Fruit fly (Drosophila melanogaster) whole organism, embryonic: ENCODE data around the gene Usp10.

Experiments
- Asciz ChIP-seq: fragments of 200-800 bp; sonication (Bioruptor generic); optimal IDR thresholded peaks from 2 replicates; lab custom pipeline; 2017; ENCODE audit warnings: missing biosample characterization, mild to moderate bottlenecking, missing genetic modification characterization, missing genetic modification reagents
- Atf3 ChIP-seq: fragments of 200-800 bp; sonication (Bioruptor generic); optimal IDR thresholded peaks from 3 replicates; lab custom pipeline; 2016; ENCODE audit warnings: missing biosample characterization, missing genetic modification characterization
- Bdp1 ChIP-seq: fragments of 200-800 bp; sonication (Bioruptor generic); optimal IDR thresholded peaks from 3 replicates; lab custom pipeline; 2016; ENCODE audit warnings: missing biosample characterization, missing genetic modification characterization
- Blimp-1 ChIP-seq: fragments of 200-800 bp; sonication (Bioruptor generic); optimal IDR thresholded peaks from 3 replicates; lab custom pipeline; 2018; ENCODE audit warnings: missing biosample characterization, missing genetic modification characterization, mild to moderate bottlenecking, moderate library complexity, missing genetic modification reagents
- CG10274 ChIP-seq: fragments of 200-800 bp; sonication (Bioruptor generic); optimal IDR thresholded peaks from 3 replicates; lab custom pipeline; 2017; ENCODE audit warnings: missing biosample characterization, mild to moderate bottlenecking, missing genetic modification characterization
- CG10431 ChIP-seq: fragments of 200-800 bp; sonication (Bioruptor generic); optimal IDR thresholded peaks from 3 replicates; lab custom pipeline; 2018; ENCODE audit warnings: missing biosample characterization, mild to moderate bottlenecking, missing genetic modification characterization
- CG10543 ChIP-seq: fragments of 200-800 bp; sonication (Bioruptor generic); optimal IDR thresholded peaks from 3 replicates; lab custom pipeline; 2017; ENCODE audit warnings: missing biosample characterization, mild to moderate bottlenecking, missing genetic modification characterization, moderate library complexity
- CG11560 ChIP-seq: fragments of 200-800 bp; sonication (Bioruptor generic); IDR thresholded peaks from 3 replicates; pipeline ENCODE4 v1.3.6; 2022; ENCODE audit warnings: missing biosample characterization, missing genetic modification characterization
- CG12744 ChIP-seq: fragments of 200-800 bp; sonication (Bioruptor generic); optimal IDR thresholded peaks from 2 replicates; lab custom pipeline; 2016; ENCODE audit warnings: missing biosample characterization, missing genetic modification characterization
- CG12769 ChIP-seq: fragments of 200-800 bp; sonication (Bioruptor generic); optimal IDR thresholded peaks from 2 replicates; lab custom pipeline; 2019; ENCODE audit warnings: missing biosample characterization, mild to moderate bottlenecking, missing genetic modification characterization, moderate library complexity
- CG14667 ChIP-seq: fragments of 200-800 bp; sonication (Bioruptor generic); IDR thresholded peaks from 2 replicates; pipeline ENCODE4 v1.3.6; 2022; ENCODE audit warnings: missing biosample characterization, missing genetic modification characterization
- CG15479 ChIP-seq: fragments of 200-800 bp; sonication (Bioruptor generic); optimal IDR thresholded peaks from 3 replicates; lab custom pipeline; 2019; ENCODE audit warnings: missing biosample characterization, mild to moderate bottlenecking, missing genetic modification characterization, moderate library complexity
- CG1602 ChIP-seq: fragments of 200-800 bp; sonication (Bioruptor generic); optimal IDR thresholded peaks from 3 replicates; lab custom pipeline; 2016; ENCODE audit warnings: missing biosample characterization, missing genetic modification characterization
- CG1603 ChIP-seq: fragments of 200-800 bp; sonication (Bioruptor generic); optimal IDR thresholded peaks from 2 replicates; lab custom pipeline; 2019; ENCODE audit warnings: missing biosample characterization, mild to moderate bottlenecking, missing genetic modification characterization, moderate library complexity
- CG16863 ChIP-seq: fragments of 200-800 bp; sonication (Bioruptor generic); optimal IDR thresholded peaks from 3 replicates; lab custom pipeline; 2016; ENCODE audit warnings: missing biosample characterization, missing genetic modification characterization
- CG17361 ChIP-seq: fragments of 200-800 bp; sonication (Bioruptor generic); IDR thresholded peaks from 3 replicates; pipeline ENCODE4 v1.3.6; 2022; ENCODE audit warnings: missing biosample characterization, missing genetic modification characterization
- CG31365 ChIP-seq: fragments of 200-800 bp; sonication (Bioruptor generic); optimal IDR thresholded peaks from 2 replicates; lab custom pipeline; 2018; ENCODE audit warnings: missing biosample characterization, mild to moderate bottlenecking, missing genetic modification characterization
- CG31441 ChIP-seq: fragments of 200-800 bp; sonication (Bioruptor generic); IDR thresholded peaks from 2 replicates; pipeline ENCODE4 v1.3.6; 2022; ENCODE audit warnings: missing biosample characterization, missing genetic modification characterization
- CG33213 ChIP-seq: fragments of 200-800 bp; sonication (Bioruptor generic); optimal IDR thresholded peaks from 3 replicates; lab custom pipeline; 2016; ENCODE audit warnings: missing biosample characterization, missing genetic modification characterization
- CG7556 ChIP-seq: fragments of 200-800 bp; sonication (Bioruptor generic); optimal IDR thresholded peaks from 2 replicates; lab custom pipeline; 2017; ENCODE audit warnings: missing biosample characterization, mild to moderate bottlenecking, missing genetic modification characterization
- CG8765 ChIP-seq: fragments of 200-800 bp; sonication (Bioruptor generic); IDR thresholded peaks from 2 replicates; pipeline ENCODE4 v1.3.6; 2022; ENCODE audit warnings: missing biosample characterization, missing genetic modification characterization
- CG9932 ChIP-seq: fragments of 200-800 bp; sonication (Bioruptor generic); IDR thresholded peaks from 2 replicates; pipeline ENCODE4 v1.3.6; 2022; ENCODE audit warnings: missing biosample characterization, missing genetic modification characterization
- D ChIP-seq, 2 experiments: fragments of 200-800 bp in 1 of 2; fragments of >200 bp in 1 of 2; sonication (Bioruptor generic) in 1 of 2; optimal IDR thresholded peaks; 2 replicates in 1 of 2; 3 replicates in 1 of 2; lab custom pipeline; 2017; ENCODE audit warnings: mild to moderate bottlenecking in 1 of 2, missing biosample characterization in 1 of 2, missing genetic modification characterization in 1 of 2, missing genetic modification reagents in 1 of 2
- Dbx ChIP-seq: fragments of 200-800 bp; sonication (Bioruptor generic); IDR thresholded peaks from 3 replicates; pipeline ENCODE4 v1.3.6; 2022; ENCODE audit warnings: missing biosample characterization, missing genetic modification characterization
- Doc3 ChIP-seq: fragments of 200-800 bp; sonication (Bioruptor generic); IDR thresholded peaks from 3 replicates; pipeline ENCODE4 v1.3.6; 2022; ENCODE audit warnings: missing biosample characterization, missing genetic modification characterization; ENCODE audit not compliant: partially characterized antibody
- Drgx ChIP-seq: fragments of 200-800 bp; sonication (Bioruptor generic); IDR thresholded peaks from 2 replicates; pipeline ENCODE4 v1.3.6; 2022; ENCODE audit warnings: missing biosample characterization, missing genetic modification characterization
- Gug ChIP-seq: fragments of 200-800 bp; sonication (Bioruptor generic); IDR thresholded peaks from 4 replicates; pipeline ENCODE4 v1.3.6; 2022; ENCODE audit warnings: missing biosample characterization, missing genetic modification characterization
- Hr39 ChIP-seq: fragments of >200 bp; optimal IDR thresholded peaks from 2 replicates; lab custom pipeline; 2017
- Spps ChIP-seq: fragments of 200-800 bp; sonication (Bioruptor generic); optimal IDR thresholded peaks from 2 replicates; lab custom pipeline; 2018; ENCODE audit warnings: missing biosample characterization, mild to moderate bottlenecking, missing genetic modification characterization
- ac ChIP-seq: fragments of 200-800 bp; sonication (Bioruptor generic); optimal IDR thresholded peaks from 3 replicates; lab custom pipeline; 2017; ENCODE audit warnings: missing biosample characterization, mild to moderate bottlenecking, missing genetic modification characterization
- bbx ChIP-seq: fragments of 200-800 bp; sonication (Bioruptor generic); IDR thresholded peaks from 2 replicates; pipeline ENCODE4 v1.3.6; 2022; ENCODE audit warnings: missing biosample characterization, missing genetic modification characterization; ENCODE audit not compliant: partially characterized antibody
- br ChIP-seq: fragments of >200 bp; optimal IDR thresholded peaks from 2 replicates; lab custom pipeline; 2017
- cato ChIP-seq: fragments of 200-800 bp; sonication (Bioruptor generic); optimal IDR thresholded peaks from 2 replicates; lab custom pipeline; 2016; ENCODE audit warnings: missing biosample characterization, missing genetic modification characterization, borderline replicate concordance
- dan ChIP-seq: fragments of 200-800 bp; sonication (Bioruptor generic); IDR thresholded peaks from 2 replicates; pipeline ENCODE4 v1.3.6; 2022; ENCODE audit warnings: missing biosample characterization, missing genetic modification characterization
- fd3F ChIP-seq: fragments of 200-800 bp; sonication (Bioruptor generic); optimal IDR thresholded peaks from 2 replicates; lab custom pipeline; 2018; ENCODE audit warnings: missing biosample characterization, mild to moderate bottlenecking, missing genetic modification characterization, moderate library complexity
- gcm ChIP-seq: fragments of 200-800 bp; sonication (Bioruptor generic); optimal IDR thresholded peaks from 2 replicates; lab custom pipeline; 2019; ENCODE audit warnings: missing biosample characterization, mild to moderate bottlenecking, missing genetic modification characterization, moderate library complexity
- gsb-n ChIP-seq: fragments of 200-800 bp; sonication (Bioruptor generic); optimal IDR thresholded peaks from 3 replicates; lab custom pipeline; 2018; ENCODE audit warnings: missing biosample characterization, mild to moderate bottlenecking, missing genetic modification characterization
- jing ChIP-seq: fragments of 200-800 bp; sonication (Bioruptor generic); optimal IDR thresholded peaks from 2 replicates; lab custom pipeline; 2018; ENCODE audit warnings: missing biosample characterization, mild to moderate bottlenecking, missing genetic modification characterization
- kay ChIP-seq: fragments of 200-800 bp; sonication (Bioruptor generic); optimal IDR thresholded peaks from 2 replicates; lab custom pipeline; 2016; ENCODE audit warnings: missing biosample characterization, missing genetic modification characterization
- p53 ChIP-seq: fragments of 200-800 bp; sonication (Bioruptor generic); optimal IDR thresholded peaks from 2 replicates; lab custom pipeline; 2016; ENCODE audit warnings: missing biosample characterization, missing genetic modification characterization
- pita ChIP-seq: fragments of 200-800 bp; sonication (Bioruptor generic); optimal IDR thresholded peaks from 2 replicates; lab custom pipeline; 2017; ENCODE audit warnings: missing biosample characterization, mild to moderate bottlenecking, missing genetic modification characterization
- ranshi ChIP-seq: fragments of 200-800 bp; sonication (Bioruptor generic); IDR thresholded peaks from 2 replicates; pipeline ENCODE4 v1.3.6; 2022; ENCODE audit warnings: missing biosample characterization, missing genetic modification characterization
- rib ChIP-seq: fragments of 200-800 bp; sonication (Bioruptor generic); IDR thresholded peaks from 2 replicates; pipeline ENCODE4 v1.3.6; 2022; ENCODE audit warnings: missing biosample characterization, missing genetic modification characterization
- row ChIP-seq: fragments of 200-800 bp; sonication (Bioruptor generic); IDR thresholded peaks from 3 replicates; pipeline ENCODE4 v1.3.6; 2022; ENCODE audit warnings: missing biosample characterization, missing genetic modification characterization
- shn ChIP-seq: fragments of 200-800 bp; sonication (Bioruptor generic); optimal IDR thresholded peaks from 3 replicates; lab custom pipeline; 2016; ENCODE audit warnings: missing biosample characterization, missing genetic modification characterization
- sima ChIP-seq: fragments of 200-800 bp; sonication (Bioruptor generic); optimal IDR thresholded peaks from 2 replicates; lab custom pipeline; 2016; ENCODE audit warnings: missing biosample characterization, missing genetic modification characterization
- sob ChIP-seq: fragments of 200-800 bp; sonication (Bioruptor generic); IDR thresholded peaks from 2 replicates; pipeline ENCODE4 v1.3.6; 2022; ENCODE audit warnings: missing biosample characterization, missing genetic modification characterization
- usp ChIP-seq: fragments of >200 bp; optimal IDR thresholded peaks from 2 replicates; lab custom pipeline; 2017; ENCODE audit warnings: missing biosample characterization, missing genetic modification characterization
- vvl ChIP-seq: fragments of 200-800 bp; sonication (Bioruptor generic); IDR thresholded peaks from 2 replicates; pipeline ENCODE4 v1.3.6; 2022; ENCODE audit warnings: missing biosample characterization, missing genetic modification characterization

Gene Usp10

dm6 chr3L:857063-858015 lies 14.4 kb upstream of the Usp10 start, which contains the start of gene dpr20 (continued):
- TF ChIP-seq shn (peak; percentile 68), Hr39 (lab: Kevin White, UChicago) (no peak), D (optimal IDR thresholded peaks at IDR 0.05; lab: Kevin White, UChicago) (no peak), D (GFP tag; optimal IDR thresholded peaks at IDR 0.05; lab: Kevin White, UChicago) (peak; percentile 27), Gug (GFP tag; lab: Robert Waterston, UW) (peak; percentile 93), jing (GFP tag; lab: Kevin White, UChicago) (peak; percentile 26), sob (GFP tag; lab: Robert Waterston, UW) (peak; percentile 91), CG10431 (GFP tag; lab: Kevin White, UChicago) (no peak), CG12744 (GFP tag; lab: Kevin White, UChicago) (peak; percentile 45), CG12769 (tag; lab: Kevin White, UChicago) (peak; percentile 92), pita (GFP tag; lab: Kevin White, UChicago) (peak; percentile 35), cato (GFP tag; lab: Kevin White, UChicago) (no peak), CG17361 (GFP tag; lab: Robert Waterston, UW) (peak; percentile 55; the same call in 1 of the 3 replicates), CG9932 (GFP tag; lab: Robert Waterston, UW) (peak; percentile 90), CG33213 (GFP tag; lab: Kevin White, UChicago) (peak; percentile 70), CG1602 (GFP tag; lab: Kevin White, UChicago) (peak; percentile 52), CG31365 (tag; lab: Kevin White, UChicago) (peak; percentile 93), usp (GFP tag; lab: Kevin White, UChicago) (no peak), CG10543 (peak; percentile 63), CG1603 (tag; lab: Kevin White, UChicago) (peak; percentile 80), dan (GFP tag; lab: Robert Waterston, UW) (peak; percentile 64), Bdp1 (GFP tag; lab: Kevin White, UChicago) (peak; percentile 45), Blimp-1 (GFP tag; lab: Kevin White, UChicago) (peak; percentile 38), CG14667 (GFP tag; lab: Robert Waterston, UW) (peak; percentile 75), p53 (GFP tag; lab: Kevin White, UChicago) (no peak), ac (GFP tag; lab: Kevin White, UChicago) (peak; percentile 7), row (GFP tag; lab: Robert Waterston, UW) (peak; percentile 93), Asciz (GFP tag; lab: Kevin White, UChicago) (peak; percentile 10), rib (GFP tag; lab: Robert Waterston, UW) (peak; percentile 79), CG16863 (GFP tag; lab: Kevin White, UChicago) (peak; percentile 59), CG7556 (GFP tag; lab: Kevin White, UChicago) (peak; percentile 61), br (no peak), Dbx (GFP tag; lab: Robert Waterston, UW) (peak; percentile 92), fd3F (GFP tag; lab: Kevin White, UChicago) (peak; percentile 73), CG31441 (peak; percentile 59; the same call in 1 of the 2 replicates), CG11560 (tag; lab: Robert Waterston, UW) (peak; percentile 70), Doc3 (GFP tag; lab: Robert Waterston, UW) (no peak), vvl (GFP tag; lab: Robert Waterston, UW) (peak; percentile 95), gsb-n (tag; lab: Kevin White, UChicago) (peak; percentile 15), Drgx (GFP tag; lab: Robert Waterston, UW) (peak; percentile 92), Spps (tag; lab: Kevin White, UChicago) (no peak), ranshi (GFP tag; lab: Robert Waterston, UW) (peak; percentile 88), CG10274 (GFP tag; lab: Kevin White, UChicago) (peak; percentile 41), CG8765 (GFP tag; lab: Robert Waterston, UW) (peak; percentile 80), Atf3 (peak; percentile 49), bbx (GFP tag; lab: Robert Waterston, UW) (no peak), sima (no peak), CG15479 (GFP tag; lab: Kevin White, UChicago) (no peak), gcm (GFP tag; lab: Kevin White, UChicago) (peak; percentile 22), kay (GFP tag; lab: Kevin White, UChicago) (no peak)
